Worm (Caenorhabditis elegans) whole organism, L1 larva: Measurements from ENCODE around the gene prmt-5.
A peak's percentile ranks its signal among the peaks of the same experiment; 100 is the strongest.

Experiments used
- ceh-90 ChIP-seq: sonication (generic microtip); optimal IDR thresholded peaks from 2 replicates; lab custom pipeline; 2016; ENCODE audit warnings: missing genetic modification characterization, missing compliant biosample characterization
- egl-27 ChIP-seq, 2 experiments: fragments of 150-350 bp in 1 of 2; sonication (generic microtip); optimal IDR thresholded peaks; 3 replicates each; lab custom pipeline; 2017 to 2018; ENCODE audit warnings: missing biosample characterization in 2 of 2, missing genetic modification characterization in 2 of 2, missing genetic modification reagents in 2 of 2
- elt-3 ChIP-seq, 6 experiments: fragments of 150-350 bp in 1 of 6; sonication (generic microtip); optimal IDR thresholded peaks; 2 replicates each; lab custom pipeline; 2017 to 2018; ENCODE audit warnings: missing biosample characterization in 6 of 6, missing genetic modification characterization in 6 of 6, inconsistent platforms in 1 of 6
- fos-1 ChIP-seq: fragments of 150-350 bp; optimal IDR thresholded peaks from 2 replicates; lab custom pipeline; 2014; ENCODE audit warnings: missing biosample characterization, missing genetic modification characterization
- hlh-17 ChIP-seq: fragments of 200-800 bp; sonication (Bioruptor generic); optimal IDR thresholded peaks from 2 replicates; lab custom pipeline; 2018; ENCODE audit warnings: missing genetic modification characterization, mild to moderate bottlenecking, missing compliant biosample characterization, moderate library complexity, borderline replicate concordance
- mab-9 ChIP-seq: fragments of 200-800 bp; sonication (Bioruptor generic); IDR thresholded peaks from 2 replicates; pipeline ENCODE4 v1.3.6; 2022; ENCODE audit warnings: missing genetic modification reagents, missing genetic modification characterization, missing compliant biosample characterization
- mdl-1 ChIP-seq, 2 experiments: fragments of 150-350 bp; optimal IDR thresholded peaks; 2 replicates each; lab custom pipeline; 2014 to 2017; ENCODE audit warnings: missing biosample characterization in 2 of 2, missing genetic modification characterization in 2 of 2, inconsistent platforms in 1 of 2
- nhr-237 ChIP-seq: fragments of 150-350 bp; optimal IDR thresholded peaks from 2 replicates; lab custom pipeline; 2014; ENCODE audit warnings: missing biosample characterization, missing genetic modification characterization
- nhr-28 ChIP-seq: fragments of 150-350 bp; optimal IDR thresholded peaks from 2 replicates; lab custom pipeline; 2014; ENCODE audit warnings: missing biosample characterization, missing genetic modification characterization
- snpc-4 ChIP-seq: fragments of 150-350 bp; optimal IDR thresholded peaks from 2 replicates; lab custom pipeline; 2014; ENCODE audit warnings: missing biosample characterization, missing genetic modification characterization
- tbx-2 ChIP-seq: sonication (generic microtip); optimal IDR thresholded peaks from 2 replicates; lab custom pipeline; 2016; ENCODE audit warnings: missing genetic modification characterization, missing compliant biosample characterization

- no peak for TF ChIP-seq ceh-90 (tag; lab: Kevin White, UChicago)
- TF ChIP-seq mab-9 (GFP tag; lab: Robert Waterston, UW) = no peak
- no peak for TF ChIP-seq snpc-4 (tag; lab: Kevin White, UChicago)
- TF ChIP-seq nhr-28 = no peak
- TF ChIP-seq hlh-17 (GFP tag; lab: Kevin White, UChicago) = no peak
- peak; percentile 81 for TF ChIP-seq fos-1 (tag; lab: Kevin White, UChicago)
- no peak for TF ChIP-seq egl-27 (tag; optimal IDR thresholded peaks at IDR 0.05; lab: Kevin White, UChicago)
- TF ChIP-seq elt-3 (tag; optimal IDR thresholded peaks at IDR 0.05; lab: Kevin White, UChicago) = no peak
- no peak for TF ChIP-seq mdl-1 (tag; optimal IDR thresholded peaks at IDR 0.05; lab: Kevin White, UChicago)
- no peak for TF ChIP-seq nhr-237 (tag; lab: Kevin White, UChicago)
- no peak for TF ChIP-seq tbx-2 (tag; lab: Kevin White, UChicago)
Observed at ce11 chrIII:5224908-5225307, 5.4 kb upstream of the prmt-5 start.
